Fruit fly (Drosophila melanogaster) whole organism: ENCODE results near the gene Parg.

Experiments
- Dll ChIP-seq: fragments of >200 bp; optimal IDR thresholded peaks from 2 replicates; lab custom pipeline; 2017
- pan ChIP-seq: fragments of >200 bp; optimal IDR thresholded peaks from 2 replicates; lab custom pipeline; 2017

DNA sequence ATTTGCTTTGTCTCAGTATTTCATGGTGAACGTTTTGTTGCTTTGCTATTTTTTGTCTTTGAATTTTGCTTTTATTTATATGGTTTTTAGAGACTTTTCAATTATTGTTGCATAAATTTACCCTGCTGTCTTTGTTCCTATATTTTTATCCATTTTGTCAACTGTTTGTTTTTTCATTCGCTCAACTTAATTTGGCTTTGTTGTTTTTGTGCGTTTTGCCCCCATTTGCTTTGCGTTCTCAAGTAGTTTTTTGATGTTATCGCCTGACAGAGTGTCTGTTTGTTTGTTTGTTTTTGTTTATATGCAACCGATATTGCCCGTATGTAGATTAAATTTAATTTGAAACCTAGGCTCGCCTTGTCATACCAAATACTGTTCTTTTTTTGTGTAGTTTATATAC, 17.3 kb upstream of the Parg start:
- TF ChIP-seq pan (lab: Kevin White, UChicago): no peak
- TF ChIP-seq Dll (lab: Kevin White, UChicago): no peak
